Worm (Caenorhabditis elegans) whole organism, L2 larva: ENCODE data around the gene sod-3.
"Not testable (repeated sequence)": the region's sequence is repeated elsewhere in the genome, so short reads cannot be mapped to it uniquely, and the experiment has no call there.

Experiments used
- C34F6.9 ChIP-seq: fragments of 150-350 bp; optimal IDR thresholded peaks from 2 replicates; lab custom pipeline; 2014; ENCODE audit warnings: missing biosample characterization, missing genetic modification characterization
- F13H6.1 ChIP-seq: sonication (generic microtip); optimal IDR thresholded peaks from 2 replicates; lab custom pipeline; 2016; ENCODE audit warnings: missing genetic modification characterization, missing compliant biosample characterization
- R02D3.7 ChIP-seq: fragments of 150-350 bp; optimal IDR thresholded peaks from 2 replicates; lab custom pipeline; 2014; ENCODE audit warnings: missing biosample characterization, missing genetic modification characterization
- ZK546.5 ChIP-seq: sonication (generic microtip); optimal IDR thresholded peaks from 2 replicates; lab custom pipeline; 2017; ENCODE audit warnings: missing biosample characterization, missing genetic modification characterization
- alr-1 ChIP-seq: fragments of 150-350 bp; optimal IDR thresholded peaks from 2 replicates; lab custom pipeline; 2014; ENCODE audit warnings: missing biosample characterization, missing genetic modification characterization
- aly-2 ChIP-seq: fragments of 150-350 bp; optimal IDR thresholded peaks from 2 replicates; lab custom pipeline; 2014; ENCODE audit warnings: missing biosample characterization, missing genetic modification characterization
- ceh-16 ChIP-seq: fragments of 150-350 bp; optimal IDR thresholded peaks from 2 replicates; lab custom pipeline; 2014; ENCODE audit warnings: missing biosample characterization, missing genetic modification characterization
- ceh-82 ChIP-seq: fragments of 150-350 bp; optimal IDR thresholded peaks from 2 replicates; lab custom pipeline; 2014; ENCODE audit warnings: missing biosample characterization, missing genetic modification characterization
- crh-2 ChIP-seq: sonication (generic microtip); optimal IDR thresholded peaks from 2 replicates; lab custom pipeline; 2017; ENCODE audit warnings: missing biosample characterization, missing genetic modification characterization
- dmd-4 ChIP-seq: sonication (generic microtip); optimal IDR thresholded peaks from 2 replicates; lab custom pipeline; 2017; ENCODE audit warnings: missing biosample characterization, missing genetic modification characterization
- egl-27 ChIP-seq: sonication (generic microtip); optimal IDR thresholded peaks from 3 replicates; lab custom pipeline; 2017; ENCODE audit warnings: missing biosample characterization, missing genetic modification reagents, missing genetic modification characterization
- elt-3 ChIP-seq: sonication (generic microtip); optimal IDR thresholded peaks from 2 replicates; lab custom pipeline; 2017; ENCODE audit warnings: missing biosample characterization, missing genetic modification characterization
- fos-1 ChIP-seq: fragments of 150-350 bp; optimal IDR thresholded peaks from 2 replicates; lab custom pipeline; 2014; ENCODE audit warnings: missing biosample characterization, missing genetic modification characterization
- lin-11 ChIP-seq: fragments of 150-350 bp; sonication (generic microtip); optimal IDR thresholded peaks from 2 replicates; lab custom pipeline; 2014; ENCODE audit warnings: missing biosample characterization, missing genetic modification characterization, inconsistent platforms, mixed read lengths
- lin-13 ChIP-seq: fragments of 150-350 bp; optimal IDR thresholded peaks from 2 replicates; lab custom pipeline; 2014; ENCODE audit warnings: missing biosample characterization, missing genetic modification reagents, missing genetic modification characterization
- lin-39 ChIP-seq: fragments of 150-350 bp; optimal IDR thresholded peaks from 2 replicates; lab custom pipeline; 2014; ENCODE audit warnings: missing biosample characterization, missing genetic modification reagents, missing genetic modification characterization
- lsy-2 ChIP-seq, 2 experiments: fragments of 150-350 bp in 1 of 2; sonication (generic microtip) in 1 of 2; optimal IDR thresholded peaks; 2 replicates each; lab custom pipeline; 2014 to 2017; ENCODE audit warnings: missing biosample characterization in 2 of 2, missing genetic modification characterization in 2 of 2
- mab-5 ChIP-seq: fragments of 150-350 bp; optimal IDR thresholded peaks from 2 replicates; lab custom pipeline; 2014; ENCODE audit warnings: missing biosample characterization, missing genetic modification characterization
- mbf-1 ChIP-seq: sonication (generic microtip); optimal IDR thresholded peaks from 2 replicates; lab custom pipeline; 2017; ENCODE audit warnings: missing biosample characterization, missing genetic modification characterization
- mdl-1 ChIP-seq, 2 experiments: fragments of 150-350 bp in 1 of 2; sonication (generic microtip) in 1 of 2; optimal IDR thresholded peaks; 2 replicates each; lab custom pipeline; 2017; ENCODE audit warnings: missing biosample characterization in 2 of 2, missing genetic modification characterization in 2 of 2
- nhr-10 ChIP-seq: sonication (generic microtip); optimal IDR thresholded peaks from 2 replicates; lab custom pipeline; 2017; ENCODE audit warnings: missing biosample characterization, missing genetic modification characterization
- nhr-129 ChIP-seq: fragments of 150-350 bp; optimal IDR thresholded peaks from 2 replicates; lab custom pipeline; 2014; ENCODE audit warnings: missing biosample characterization, missing genetic modification characterization
- nhr-21 ChIP-seq: fragments of 150-350 bp; optimal IDR thresholded peaks from 2 replicates; lab custom pipeline; 2014; ENCODE audit warnings: missing biosample characterization, missing genetic modification characterization
- nhr-237 ChIP-seq: fragments of 150-350 bp; optimal IDR thresholded peaks from 2 replicates; lab custom pipeline; 2014; ENCODE audit warnings: missing biosample characterization, missing genetic modification characterization
- nhr-25 ChIP-seq: fragments of 150-350 bp; sonication (generic microtip); optimal IDR thresholded peaks from 3 replicates; lab custom pipeline; 2014; ENCODE audit warnings: missing biosample characterization, missing genetic modification characterization
- nhr-6 ChIP-seq: fragments of 150-350 bp; optimal IDR thresholded peaks from 2 replicates; lab custom pipeline; 2014; ENCODE audit warnings: missing biosample characterization, missing genetic modification characterization
- nhr-77 ChIP-seq: fragments of 150-350 bp; optimal IDR thresholded peaks from 2 replicates; lab custom pipeline; 2014; ENCODE audit warnings: missing biosample characterization, missing genetic modification characterization
- peb-1 ChIP-seq: fragments of 150-350 bp; optimal IDR thresholded peaks from 2 replicates; lab custom pipeline; 2014; ENCODE audit warnings: missing biosample characterization, missing genetic modification characterization
- sem-4 ChIP-seq: fragments of 150-350 bp; optimal IDR thresholded peaks from 2 replicates; lab custom pipeline; 2014; ENCODE audit warnings: missing biosample characterization, missing genetic modification reagents, missing genetic modification characterization
- sma-9 ChIP-seq, 2 experiments: fragments of 150-350 bp in 1 of 2; sonication (generic microtip) in 1 of 2; optimal IDR thresholded peaks; 2 replicates each; lab custom pipeline; 2014 to 2016; ENCODE audit warnings: missing genetic modification characterization in 2 of 2, mild to moderate bottlenecking in 1 of 2, missing biosample characterization in 1 of 2, missing compliant biosample characterization in 1 of 2, missing genetic modification reagents in 1 of 2, moderate library complexity in 1 of 2
- snpc-4 ChIP-seq: fragments of 150-350 bp; optimal IDR thresholded peaks from 2 replicates; lab custom pipeline; 2014; ENCODE audit warnings: missing biosample characterization, missing genetic modification characterization
- unc-55 ChIP-seq: fragments of 150-350 bp; sonication (generic microtip); optimal IDR thresholded peaks from 3 replicates; lab custom pipeline; 2014; ENCODE audit warnings: missing biosample characterization, missing genetic modification reagents, missing genetic modification characterization
- zag-1 ChIP-seq: fragments of 150-350 bp; optimal IDR thresholded peaks from 2 replicates; lab custom pipeline; 2014; ENCODE audit warnings: missing biosample characterization, missing genetic modification characterization
- ztf-1 ChIP-seq: fragments of 200-800 bp; sonication (Bioruptor generic); conservative IDR thresholded peaks from 2 replicates; pipeline ENCODE4 v1.3.6; 2022; ENCODE audit warnings: missing genetic modification characterization, missing compliant biosample characterization
- ztf-4 ChIP-seq: fragments of 150-350 bp; optimal IDR thresholded peaks from 2 replicates; lab custom pipeline; 2014; ENCODE audit warnings: missing biosample characterization, missing genetic modification characterization

sod-3 gene

ce11 chrX:17100656-17101055 lies 8.1 kb downstream of the sod-3 start, which contains the start of gene lido-2:
TSS of gene lido-2 (minus strand) at chrX:17100756.
- TF ChIP-seq lsy-2 (tag; optimal IDR thresholded peaks at IDR 0.05; lab: Kevin White, UChicago): no peak
- TF ChIP-seq nhr-6 (tag; lab: Kevin White, UChicago): no peak
- no peak for TF ChIP-seq snpc-4 (tag; lab: Kevin White, UChicago)
- TF ChIP-seq peb-1: no peak
- no peak for TF ChIP-seq alr-1 (tag; lab: Kevin White, UChicago)
- TF ChIP-seq mab-5: no peak
- TF ChIP-seq lin-13 (GFP tag; lab: Kevin White, UChicago): no peak
- no peak for TF ChIP-seq lin-39 (tag; lab: Kevin White, UChicago)
- no peak for TF ChIP-seq zag-1
- TF ChIP-seq nhr-129 (tag; lab: Kevin White, UChicago): no peak
- TF ChIP-seq F13H6.1 (tag; lab: Kevin White, UChicago): no peak
- TF ChIP-seq sma-9 (GFP tag; optimal IDR thresholded peaks at IDR 0.05; lab: Kevin White, UChicago): no peak
- TF ChIP-seq sma-9 (tag; optimal IDR thresholded peaks at IDR 0.05; lab: Kevin White, UChicago): no peak
- TF ChIP-seq, all 48 proteins: peak for 0

- no peak for TF ChIP-seq ztf-1
- no peak for TF ChIP-seq dmd-4 (tag; lab: Kevin White, UChicago)
- TF ChIP-seq R02D3.7: no peak
- no peak for TF ChIP-seq nhr-21 (tag; lab: Kevin White, UChicago)
- no peak for TF ChIP-seq lin-13 (GFP tag; lab: Kevin White, UChicago)
- TF ChIP-seq lin-39 (tag; lab: Kevin White, UChicago): no peak
- TF ChIP-seq ceh-82 (tag; lab: Kevin White, UChicago): no peak
- TF ChIP-seq alr-1 (tag; lab: Kevin White, UChicago): no peak
- TF ChIP-seq, all 48 proteins: peak for 0
These were observed 15.1 kb downstream of the sod-3 start, which contains the start of gene lido-4 for ce11 chrX:17107670-17108069. TSS of gene lido-4 (minus strand) at chrX:17107770.

ce11 chrX:17110555-17110954 lies 18.0 kb downstream of the sod-3 start, which contains the start of gene lido-5:
TSS of gene lido-5 (minus strand) at chrX:17110655.
- TF ChIP-seq egl-27 (no peak), ztf-4 (tag; lab: Kevin White, UChicago) (no peak), crh-2 (no peak), nhr-25 (tag; lab: Kevin White, UChicago) (no peak), C34F6.9 (no peak), elt-3 (tag; lab: Kevin White, UChicago) (no peak), nhr-77 (no peak), alr-1 (tag; lab: Kevin White, UChicago) (no peak), aly-2 (tag; lab: Kevin White, UChicago) (no peak), R02D3.7 (no peak)

- no peak for TF ChIP-seq elt-3 (tag; lab: Kevin White, UChicago)
- TF ChIP-seq sma-9 (GFP tag; optimal IDR thresholded peaks at IDR 0.05; lab: Kevin White, UChicago): no peak
- no peak for TF ChIP-seq sma-9 (tag; optimal IDR thresholded peaks at IDR 0.05; lab: Kevin White, UChicago)
- no peak for TF ChIP-seq ceh-16 (tag; lab: Kevin White, UChicago)
- no peak for TF ChIP-seq nhr-237 (tag; lab: Kevin White, UChicago)
- no peak for TF ChIP-seq mbf-1 (tag; lab: Kevin White, UChicago)
- TF ChIP-seq F13H6.1 (tag; lab: Kevin White, UChicago): no peak
- TF ChIP-seq lin-39 (tag; lab: Kevin White, UChicago): no peak
- no peak for TF ChIP-seq nhr-10 (tag; lab: Kevin White, UChicago)
- no peak for TF ChIP-seq ztf-1
- no peak for TF ChIP-seq lin-11 (tag; lab: Kevin White, UChicago)
- no peak for TF ChIP-seq snpc-4 (tag; lab: Kevin White, UChicago)
- no peak for TF ChIP-seq ceh-82 (tag; lab: Kevin White, UChicago)
- no peak for TF ChIP-seq mdl-1 (tag; optimal IDR thresholded peaks at IDR 0.05; lab: Kevin White, UChicago)
- TF ChIP-seq sem-4 (tag; lab: Kevin White, UChicago): no peak
- no peak for TF ChIP-seq unc-55
- TF ChIP-seq fos-1: no peak
- TF ChIP-seq, all 48 proteins: peak for 0
These were observed 22.5 kb downstream of the sod-3 start, which contains the start of gene lido-6 for ce11 chrX:17115089-17115488. TSS of gene lido-6 (minus strand) at chrX:17115189.

ce11 chrX:17117359-17117758 lies 24.8 kb downstream of the sod-3 start, which contains the start of gene K09E3.2:
TSS of gene K09E3.2 (plus strand) at chrX:17117659.
- TF ChIP-seq ZK546.5 (tag; lab: Kevin White, UChicago); ztf-4 (tag; lab: Kevin White, UChicago); nhr-77: not testable (repeated sequence)
- TF ChIP-seq, all 48 proteins: peak for 0; not testable (repeated sequence) for 48
